Worm (Caenorhabditis elegans) whole organism, young adult: ENCODE data around the gene C53C7.3.

ENCODE experiments used
- B0019.2 ChIP-seq: fragments of 200-800 bp; sonication (Bioruptor generic); conservative IDR thresholded peaks from 2 replicates; pipeline ENCODE4 v1.3.6; 2022; ENCODE audit warnings: missing genetic modification reagents, missing genetic modification characterization, missing compliant biosample characterization
- F23B12.7 ChIP-seq: sonication (generic microtip); optimal IDR thresholded peaks from 2 replicates; lab custom pipeline; 2017; ENCODE audit warnings: missing genetic modification characterization, mild to moderate bottlenecking, missing compliant biosample characterization, antibody characterized with exemption, moderate library complexity; ENCODE audit not compliant: insufficient read depth
- F33H1.4 ChIP-seq: fragments of 200-800 bp; sonication (Bioruptor generic); IDR thresholded peaks from 2 replicates; pipeline ENCODE4 v1.3.6; 2022; ENCODE audit warnings: missing genetic modification reagents, missing genetic modification characterization, missing compliant biosample characterization
- F39B2.1 ChIP-seq: fragments of 200-800 bp; sonication (Bioruptor generic); IDR thresholded peaks from 2 replicates; pipeline ENCODE4 v1.3.6; 2022; ENCODE audit warnings: missing genetic modification reagents, missing genetic modification characterization, missing compliant biosample characterization
- F49E8.2 ChIP-seq: sonication (generic microtip); optimal IDR thresholded peaks from 3 replicates; lab custom pipeline; 2017; ENCODE audit warnings: missing genetic modification characterization, mild to moderate bottlenecking, missing compliant biosample characterization, antibody characterized with exemption, moderate library complexity; ENCODE audit not compliant: insufficient read depth
- K11D2.4 ChIP-seq: fragments of 200-800 bp; sonication (Bioruptor generic); IDR thresholded peaks from 2 replicates; pipeline ENCODE4 v1.3.6; 2022; ENCODE audit warnings: missing genetic modification reagents, missing genetic modification characterization, missing compliant biosample characterization
- K12H6.12 ChIP-seq: fragments of 200-800 bp; sonication (Bioruptor generic); optimal IDR thresholded peaks from 2 replicates; lab custom pipeline; 2018; ENCODE audit warnings: mild to moderate bottlenecking, missing genetic modification characterization, missing compliant biosample characterization
- Y79H2A.3 ChIP-seq: fragments of 200-800 bp; sonication (Bioruptor generic); conservative IDR thresholded peaks from 2 replicates; pipeline ENCODE4 v1.3.6; 2022; ENCODE audit warnings: missing genetic modification reagents, missing genetic modification characterization, missing compliant biosample characterization
- Y95B8A.8 ChIP-seq: fragments of 200-800 bp; sonication (Bioruptor generic); IDR thresholded peaks from 2 replicates; pipeline ENCODE4 v1.3.6; 2022; ENCODE audit warnings: missing genetic modification reagents, missing genetic modification characterization, missing compliant biosample characterization
- ZK185.1 ChIP-seq: sonication (generic microtip); optimal IDR thresholded peaks from 2 replicates; lab custom pipeline; 2016; ENCODE audit warnings: mild to moderate bottlenecking, missing genetic modification characterization, missing compliant biosample characterization; ENCODE audit not compliant: poor library complexity, severe bottlenecking
- akir-1 ChIP-seq: fragments of 200-800 bp; sonication (Bioruptor generic); optimal IDR thresholded peaks from 2 replicates; lab custom pipeline; 2018; ENCODE audit warnings: mild to moderate bottlenecking, missing genetic modification characterization, moderate library complexity, missing compliant biosample characterization
- aptf-2 ChIP-seq: fragments of 200-800 bp; sonication (Bioruptor generic); conservative IDR thresholded peaks from 2 replicates; pipeline ENCODE4 v1.3.6; 2022; ENCODE audit warnings: missing genetic modification reagents, missing genetic modification characterization, missing compliant biosample characterization
- atf-7 ChIP-seq: sonication (generic microtip); optimal IDR thresholded peaks from 2 replicates; lab custom pipeline; 2017; ENCODE audit warnings: mild to moderate bottlenecking, missing genetic modification characterization, missing compliant biosample characterization
- attf-3 ChIP-seq: fragments of 200-800 bp; sonication (Bioruptor generic); conservative IDR thresholded peaks from 2 replicates; pipeline ENCODE4 v1.3.6; 2022; ENCODE audit warnings: missing genetic modification reagents, missing genetic modification characterization, missing compliant biosample characterization
- attf-5 ChIP-seq: fragments of 200-800 bp; sonication (Bioruptor generic); optimal IDR thresholded peaks from 2 replicates; lab custom pipeline; 2018; ENCODE audit warnings: mild to moderate bottlenecking, missing genetic modification characterization, missing compliant biosample characterization
- cebp-1 ChIP-seq, 2 experiments: fragments of 200-800 bp in 1 of 2; sonication (Bioruptor generic) in 1 of 2; sonication (generic microtip) in 1 of 2; IDR thresholded peaks in 1 of 2; optimal IDR thresholded peaks in 1 of 2; 2 replicates each; pipeline versions ENCODE4 v1.3.6 to Lab custom; 2017 to 2022; ENCODE audit warnings: missing compliant biosample characterization in 2 of 2, missing genetic modification characterization in 2 of 2, mild to moderate bottlenecking in 1 of 2, missing genetic modification reagents in 1 of 2, moderate library complexity in 1 of 2
- ceh-100 ChIP-seq: fragments of 200-800 bp; sonication (Bioruptor generic); IDR thresholded peaks from 2 replicates; pipeline ENCODE4 v1.3.6; 2022; ENCODE audit warnings: missing genetic modification reagents, missing genetic modification characterization, missing compliant biosample characterization
- ceh-79 ChIP-seq: sonication (generic microtip); optimal IDR thresholded peaks from 2 replicates; lab custom pipeline; 2017; ENCODE audit warnings: mild to moderate bottlenecking, missing genetic modification characterization, missing compliant biosample characterization
- die-1 ChIP-seq: sonication (generic microtip); optimal IDR thresholded peaks from 2 replicates; lab custom pipeline; 2016; ENCODE audit warnings: missing genotype, mild to moderate bottlenecking, missing genetic modification characterization, missing compliant biosample characterization
- dpff-1 ChIP-seq: sonication (generic microtip); optimal IDR thresholded peaks from 2 replicates; lab custom pipeline; 2017; ENCODE audit warnings: mild to moderate bottlenecking, missing genetic modification characterization, missing compliant biosample characterization
- ets-4 ChIP-seq: fragments of 200-800 bp; sonication (Bioruptor generic); optimal IDR thresholded peaks from 2 replicates; lab custom pipeline; 2018; ENCODE audit warnings: mild to moderate bottlenecking, missing genetic modification characterization, missing compliant biosample characterization
- gei-17 ChIP-seq: fragments of 200-800 bp; sonication (Bioruptor generic); optimal IDR thresholded peaks from 2 replicates; lab custom pipeline; 2018; ENCODE audit warnings: mild to moderate bottlenecking, missing genetic modification characterization, missing compliant biosample characterization
- him-1 ChIP-seq: sonication (generic microtip); optimal IDR thresholded peaks from 2 replicates; lab custom pipeline; 2016; ENCODE audit warnings: missing genotype, missing genetic modification reagents, missing genetic modification characterization, missing compliant biosample characterization
- hlh-12 ChIP-seq: sonication (generic microtip); optimal IDR thresholded peaks from 2 replicates; lab custom pipeline; 2016; ENCODE audit warnings: missing genetic modification characterization, missing compliant biosample characterization
- lsy-27 ChIP-seq: sonication (generic microtip); optimal IDR thresholded peaks from 2 replicates; lab custom pipeline; 2017; ENCODE audit warnings: missing genetic modification characterization, mild to moderate bottlenecking, missing compliant biosample characterization, antibody characterized with exemption, missing genotype, borderline replicate concordance; ENCODE audit not compliant: insufficient read depth
- mes-4 ChIP-seq: sonication (generic microtip); optimal IDR thresholded peaks from 2 replicates; lab custom pipeline; 2016; ENCODE audit warnings: missing genotype, missing genetic modification characterization, missing compliant biosample characterization
- mxl-1 ChIP-seq: sonication (generic microtip); optimal IDR thresholded peaks from 2 replicates; lab custom pipeline; 2016; ENCODE audit warnings: missing genetic modification characterization, missing compliant biosample characterization
- nhr-120 ChIP-seq: fragments of 200-800 bp; sonication (Bioruptor generic); IDR thresholded peaks from 2 replicates; pipeline ENCODE4 v1.3.6; 2022; ENCODE audit warnings: missing genetic modification characterization, missing compliant biosample characterization
- snpc-4 ChIP-seq, 5 experiments: fragments of 150-350 bp in 1 of 5; sonication (generic microtip) in 4 of 5; optimal IDR thresholded peaks; 2 replicates each; lab custom pipeline; 2014 to 2018; ENCODE audit warnings: missing genetic modification characterization in 5 of 5, missing biosample characterization in 3 of 5, antibody characterized with exemption in 2 of 5, mild to moderate bottlenecking in 2 of 5, missing compliant biosample characterization in 2 of 5, missing genotype in 2 of 5, moderate library complexity in 2 of 5, missing genetic modification reagents in 1 of 5
- unc-62 ChIP-seq: fragments of 150-350 bp; optimal IDR thresholded peaks from 2 replicates; lab custom pipeline; 2014; ENCODE audit warnings: missing biosample characterization, missing genetic modification reagents, missing genetic modification characterization
- xnd-1 ChIP-seq: sonication (generic microtip); optimal IDR thresholded peaks from 2 replicates; lab custom pipeline; 2016; ENCODE audit warnings: missing genotype, missing genetic modification reagents, missing genetic modification characterization, missing compliant biosample characterization
- ztf-22 ChIP-seq: fragments of 200-800 bp; sonication (Bioruptor generic); optimal IDR thresholded peaks from 2 replicates; lab custom pipeline; 2018; ENCODE audit warnings: mild to moderate bottlenecking, missing genetic modification characterization, moderate library complexity, missing compliant biosample characterization
- ztf-26 ChIP-seq: sonication (generic microtip); optimal IDR thresholded peaks from 2 replicates; lab custom pipeline; 2017; ENCODE audit warnings: missing genetic modification characterization, missing compliant biosample characterization
- ztf-28 ChIP-seq: fragments of 200-800 bp; sonication (Bioruptor generic); IDR thresholded peaks from 2 replicates; pipeline ENCODE4 v1.3.6; 2022; ENCODE audit warnings: missing genetic modification reagents, missing genetic modification characterization, missing compliant biosample characterization
- ztf-6 ChIP-seq: fragments of 200-800 bp; sonication (Bioruptor generic); IDR thresholded peaks from 2 replicates; pipeline ENCODE4 v1.3.6; 2022; ENCODE audit warnings: missing genetic modification reagents, missing genetic modification characterization, missing compliant biosample characterization

C53C7.3 gene

ce11 chrX:13082326-13082725 lies 34.0 kb downstream of the C53C7.3 start, which contains the start of gene str-10:
str-10 (plus strand) TSS chrX:13082626.
- TF ChIP-seq F23B12.7 (tag; lab: Kevin White, UChicago) (no peak), ceh-79 (tag; lab: Kevin White, UChicago) (no peak), F49E8.2 (no peak), attf-5 (GFP tag; lab: Kevin White, UChicago) (no peak), mxl-1 (tag; lab: Kevin White, UChicago) (no peak)

- TF ChIP-seq cebp-1 (GFP tag; IDR thresholded peaks at IDR 0.05; lab: Robert Waterston, UW): no peak
- no peak for TF ChIP-seq cebp-1 (tag; optimal IDR thresholded peaks at IDR 0.05; lab: Kevin White, UChicago)
- no peak for TF ChIP-seq ceh-100 (GFP tag; lab: Robert Waterston, UW)
- no peak for TF ChIP-seq gei-17
- no peak for TF ChIP-seq him-1
- no peak for TF ChIP-seq K11D2.4
- TF ChIP-seq xnd-1 (tag; lab: Kevin White, UChicago): no peak
- no peak for TF ChIP-seq akir-1 (GFP tag; lab: Kevin White, UChicago)
- TF ChIP-seq ets-4 (GFP tag; lab: Kevin White, UChicago): no peak
- TF ChIP-seq Y95B8A.8 (GFP tag; lab: Robert Waterston, UW): no peak
- TF ChIP-seq ztf-6 (GFP tag; lab: Robert Waterston, UW): no peak
- TF ChIP-seq dpff-1 (tag; lab: Kevin White, UChicago): no peak
- TF ChIP-seq ceh-79 (tag; lab: Kevin White, UChicago): no peak
- TF ChIP-seq attf-3 (GFP tag; lab: Robert Waterston, UW): no peak
- no peak for TF ChIP-seq snpc-4 (GFP tag; optimal IDR thresholded peaks at IDR 0.05; lab: Kevin White, UChicago)
- no peak for TF ChIP-seq snpc-4 (tag; optimal IDR thresholded peaks at IDR 0.05; lab: Kevin White, UChicago)
- TF ChIP-seq atf-7: no peak
- TF ChIP-seq die-1 (tag; lab: Kevin White, UChicago): no peak
- no peak for TF ChIP-seq Y79H2A.3 (GFP tag; lab: Robert Waterston, UW)
Measured at ce11 chrX:13084273-13084672, 35.9 kb downstream of the C53C7.3 start, which contains the start of gene R03G8.1. R03G8.1 (plus strand) TSS chrX:13084573.

- TF ChIP-seq unc-62 (GFP tag; lab: Kevin White, UChicago): no peak
- no peak for TF ChIP-seq aptf-2 (GFP tag; lab: Robert Waterston, UW)
- TF ChIP-seq hlh-12: no peak
- TF ChIP-seq F33H1.4: no peak
- TF ChIP-seq B0019.2 (GFP tag; lab: Robert Waterston, UW): no peak
- TF ChIP-seq lsy-27 (tag; lab: Kevin White, UChicago): no peak
- TF ChIP-seq K12H6.12 (tag; lab: Kevin White, UChicago): no peak
- TF ChIP-seq mes-4 (tag; lab: Kevin White, UChicago): no peak
- no peak for TF ChIP-seq ceh-100 (GFP tag; lab: Robert Waterston, UW)
- TF ChIP-seq F39B2.1 (GFP tag; lab: Robert Waterston, UW): no peak
- TF ChIP-seq ztf-26 (tag; lab: Kevin White, UChicago): no peak
- no peak for TF ChIP-seq attf-5 (GFP tag; lab: Kevin White, UChicago)
- no peak for TF ChIP-seq ztf-28 (GFP tag; lab: Robert Waterston, UW)
- no peak for TF ChIP-seq ztf-22 (GFP tag; lab: Kevin White, UChicago)
- TF ChIP-seq ZK185.1: no peak
- no peak for TF ChIP-seq nhr-120 (GFP tag; lab: Robert Waterston, UW)
Measured at ce11 chrX:13088539-13088938, 40.2 kb downstream of the C53C7.3 start.
